Worm (Caenorhabditis elegans): ENCODE results near the gene C07A4.3.

C07A4.3 gene

DNA sequence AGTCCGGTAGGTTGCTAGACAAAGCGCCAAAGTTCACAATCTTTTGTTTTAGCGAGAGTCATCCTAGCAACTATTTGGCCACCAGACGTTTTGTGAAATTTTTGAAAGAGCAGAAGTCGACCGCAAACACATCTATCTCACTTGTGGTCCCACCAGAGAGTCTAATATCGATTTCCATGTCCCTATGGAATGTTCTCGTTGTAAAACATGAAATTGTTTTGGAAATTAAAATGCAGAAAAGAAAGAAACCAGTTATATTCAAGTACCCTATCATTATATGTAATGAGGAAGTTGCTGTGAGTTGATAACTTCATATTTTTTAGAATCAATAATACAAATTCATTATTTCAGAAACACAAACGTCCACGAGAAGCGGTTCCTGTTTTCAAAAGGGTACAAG is 9.9 kb downstream of the C07A4.3 start:
- TF ChIP-seq fos-1 (tag; optimal IDR thresholded peaks at IDR 0.05) (no peak), nhr-12 (tag; optimal IDR thresholded peaks at IDR 0.05) (no peak), ZK546.5 (tag; optimal IDR thresholded peaks at IDR 0.05) (no peak), lin-39 (tag; optimal IDR thresholded peaks at IDR 0.05) (no peak), snpc-4 (tag; optimal IDR thresholded peaks at IDR 0.05) (no peak), zag-1 (tag; optimal IDR thresholded peaks at IDR 0.05) (no peak), mab-5 (tag; optimal IDR thresholded peaks at IDR 0.05) (no peak), lin-11 (tag; optimal IDR thresholded peaks at IDR 0.05) (no peak), dmd-4 (tag; optimal IDR thresholded peaks at IDR 0.05) (no peak), crh-2 (tag; optimal IDR thresholded peaks at IDR 0.05) (no peak), alr-1 (tag; optimal IDR thresholded peaks at IDR 0.05) (no peak), peb-1 (tag; optimal IDR thresholded peaks at IDR 0.05) (no peak), elt-3 (tag; optimal IDR thresholded peaks at IDR 0.05) (no peak)

DNA sequence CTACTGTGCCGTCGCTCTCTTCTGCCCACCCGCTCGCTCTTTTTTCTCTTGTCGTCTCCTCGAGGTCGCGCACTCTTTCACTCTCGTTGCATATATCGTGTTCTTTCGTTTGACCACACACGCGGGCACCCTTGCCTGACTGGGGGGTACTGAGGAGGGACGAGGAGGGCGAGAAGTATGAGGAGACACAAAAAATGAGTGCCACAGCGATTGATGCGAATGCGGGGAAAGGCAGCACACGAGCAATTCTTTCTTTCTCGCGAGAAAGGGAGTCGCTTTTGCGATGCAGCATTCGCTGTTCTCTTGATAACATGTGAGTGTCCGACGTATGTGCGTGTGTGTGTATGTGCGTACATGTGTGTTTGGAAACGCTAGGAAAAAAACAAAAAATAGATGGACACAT is 13.7 kb downstream of the C07A4.3 start:
- TF ChIP-seq lin-11 (tag; optimal IDR thresholded peaks at IDR 0.05): peak; percentile 64
- no peak for TF ChIP-seq aly-2 (tag; optimal IDR thresholded peaks at IDR 0.05)
- no peak for TF ChIP-seq unc-39 (tag; optimal IDR thresholded peaks at IDR 0.05)
- peak; percentile 12 for TF ChIP-seq unc-62 (GFP tag; optimal IDR thresholded peaks at IDR 0.05)
- TF ChIP-seq crh-2 (tag; optimal IDR thresholded peaks at IDR 0.05): peak; percentile 83
- peak; percentile 69 for TF ChIP-seq sem-4 (tag; optimal IDR thresholded peaks at IDR 0.05)
- TF ChIP-seq peb-1 (tag; optimal IDR thresholded peaks at IDR 0.05): no peak
- TF ChIP-seq egl-27 (tag; optimal IDR thresholded peaks at IDR 0.05): peak; percentile 79
- peak; percentile 34 for TF ChIP-seq sma-3 (GFP tag; optimal IDR thresholded peaks at IDR 0.05)
- TF ChIP-seq mdl-1 (tag; optimal IDR thresholded peaks at IDR 0.05): peak; percentile 77 to 93
- TF ChIP-seq fos-1 (tag; optimal IDR thresholded peaks at IDR 0.05): peak; percentile 81
- TF ChIP-seq mab-5 (tag; optimal IDR thresholded peaks at IDR 0.05): no peak
- TF ChIP-seq nhr-129 (tag; optimal IDR thresholded peaks at IDR 0.05): peak; percentile 95
- peak; percentile 12 for TF ChIP-seq sma-9 (GFP tag; optimal IDR thresholded peaks at IDR 0.05)
- no peak for TF ChIP-seq sma-9 (tag; optimal IDR thresholded peaks at IDR 0.05)
- peak; percentile 11 for TF ChIP-seq nhr-25 (tag; optimal IDR thresholded peaks at IDR 0.05)
- peak; percentile 59 for TF ChIP-seq lin-13 (GFP tag; optimal IDR thresholded peaks at IDR 0.05)
- TF ChIP-seq nhr-6 (tag; optimal IDR thresholded peaks at IDR 0.05): peak; percentile 50
- peak; percentile 87 for TF ChIP-seq zag-1 (tag; optimal IDR thresholded peaks at IDR 0.05)
- TF ChIP-seq Y55F3AM.14 (GFP tag; optimal IDR thresholded peaks at IDR 0.05): peak; percentile 50
- TF ChIP-seq lsy-2 (tag; optimal IDR thresholded peaks at IDR 0.05): peak; percentile 25 to 73
- TF ChIP-seq unc-55 (GFP tag; optimal IDR thresholded peaks at IDR 0.05): peak; percentile 85
- peak; percentile 93 for TF ChIP-seq F13H6.1 (tag; optimal IDR thresholded peaks at IDR 0.05)
- TF ChIP-seq elt-1 (tag; optimal IDR thresholded peaks at IDR 0.05): no peak
- peak; percentile 92 for TF ChIP-seq C34F6.9 (tag; optimal IDR thresholded peaks at IDR 0.05)
- peak; percentile 75 for TF ChIP-seq ceh-16 (tag; optimal IDR thresholded peaks at IDR 0.05)
- TF ChIP-seq snpc-4 (tag; optimal IDR thresholded peaks at IDR 0.05): peak; percentile 50
- TF ChIP-seq ama-1 (optimal IDR thresholded peaks at IDR 0.05): no peak
- peak; percentile 83 for TF ChIP-seq ztf-4 (tag; optimal IDR thresholded peaks at IDR 0.05)
- TF ChIP-seq nhr-21 (tag; optimal IDR thresholded peaks at IDR 0.05): peak; percentile 74

DNA sequence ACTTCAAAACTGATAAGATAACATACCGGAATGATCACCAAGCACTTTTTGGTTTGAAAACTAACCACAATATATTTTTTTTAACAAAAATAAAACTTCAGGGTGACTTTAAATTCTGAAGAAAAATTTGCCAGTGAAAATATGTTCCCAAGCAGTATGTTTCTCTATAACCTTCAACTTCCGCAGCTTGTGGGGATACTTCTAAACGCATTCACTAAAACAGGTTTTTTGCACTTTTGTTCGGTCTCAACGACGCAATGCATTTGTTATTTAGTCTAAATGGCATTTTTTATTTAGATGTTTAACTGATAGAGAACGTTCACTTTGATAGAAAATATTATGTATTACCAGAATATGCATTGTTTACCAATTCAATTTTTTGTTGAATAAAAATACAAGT is 14.5 kb downstream of the C07A4.3 start:
- TF ChIP-seq nhr-25 (tag; optimal IDR thresholded peaks at IDR 0.05) (peak; percentile 78), nhr-10 (tag; optimal IDR thresholded peaks at IDR 0.05) (no peak), unc-55 (GFP tag; optimal IDR thresholded peaks at IDR 0.05) (peak; percentile 31), nhr-21 (tag; optimal IDR thresholded peaks at IDR 0.05) (peak; percentile 17)

DNA sequence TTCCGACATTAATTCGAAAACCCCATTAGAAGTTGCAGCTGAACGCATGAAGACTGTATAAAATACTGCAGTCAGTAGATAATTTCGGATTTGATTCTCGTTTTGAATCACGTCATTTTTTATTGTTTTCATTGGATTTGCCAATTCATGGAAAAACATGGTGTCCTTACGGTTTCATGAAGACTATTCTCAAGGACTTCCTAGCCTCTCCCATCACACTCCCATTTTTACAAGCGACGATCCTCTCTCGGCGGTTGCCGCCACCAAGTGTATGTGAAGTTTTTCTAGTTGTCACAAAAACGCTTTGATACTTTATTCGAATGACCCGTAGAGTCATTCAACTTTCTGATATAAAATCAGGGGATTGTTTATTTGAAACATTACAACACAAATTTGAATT is 15.0 kb downstream of the C07A4.3 start:
- TF ChIP-seq nhr-25 (tag; optimal IDR thresholded peaks at IDR 0.05) (peak; percentile 32), unc-62 (GFP tag; optimal IDR thresholded peaks at IDR 0.05) (no peak)
